Worm (Caenorhabditis elegans) whole organism, L2 larva: ENCODE data around the gene F48E8.4.
A peak's percentile ranks its signal among the peaks of the same experiment; 100 is the strongest.

Experiments used
- C34F6.9 ChIP-seq: fragments of 150-350 bp; optimal IDR thresholded peaks from 2 replicates; lab custom pipeline; 2014; ENCODE audit warnings: missing biosample characterization, missing genetic modification characterization
- F13H6.1 ChIP-seq: sonication (generic microtip); optimal IDR thresholded peaks from 2 replicates; lab custom pipeline; 2016; ENCODE audit warnings: missing genetic modification characterization, missing compliant biosample characterization
- R02D3.7 ChIP-seq: fragments of 150-350 bp; optimal IDR thresholded peaks from 2 replicates; lab custom pipeline; 2014; ENCODE audit warnings: missing biosample characterization, missing genetic modification characterization
- Y55F3AM.14 ChIP-seq: fragments of 200-800 bp; sonication (Bioruptor generic); optimal IDR thresholded peaks from 2 replicates; lab custom pipeline; 2018; ENCODE audit warnings: mild to moderate bottlenecking, missing genetic modification characterization, missing compliant biosample characterization
- ZK546.5 ChIP-seq: sonication (generic microtip); optimal IDR thresholded peaks from 2 replicates; lab custom pipeline; 2017; ENCODE audit warnings: missing biosample characterization, missing genetic modification characterization
- alr-1 ChIP-seq: fragments of 150-350 bp; optimal IDR thresholded peaks from 2 replicates; lab custom pipeline; 2014; ENCODE audit warnings: missing biosample characterization, missing genetic modification characterization
- blmp-1 ChIP-seq: sonication (generic microtip); optimal IDR thresholded peaks from 2 replicates; lab custom pipeline; 2017; ENCODE audit warnings: missing genetic modification characterization, mild to moderate bottlenecking, missing compliant biosample characterization, antibody characterized with exemption, moderate library complexity; ENCODE audit not compliant: insufficient read depth
- crh-2 ChIP-seq: sonication (generic microtip); optimal IDR thresholded peaks from 2 replicates; lab custom pipeline; 2017; ENCODE audit warnings: missing biosample characterization, missing genetic modification characterization
- egl-27 ChIP-seq: sonication (generic microtip); optimal IDR thresholded peaks from 3 replicates; lab custom pipeline; 2017; ENCODE audit warnings: missing biosample characterization, missing genetic modification reagents, missing genetic modification characterization
- elt-1 ChIP-seq: fragments of 150-350 bp; optimal IDR thresholded peaks from 2 replicates; lab custom pipeline; 2014; ENCODE audit warnings: missing biosample characterization, missing genetic modification characterization
- fos-1 ChIP-seq: fragments of 150-350 bp; optimal IDR thresholded peaks from 2 replicates; lab custom pipeline; 2014; ENCODE audit warnings: missing biosample characterization, missing genetic modification characterization
- lin-13 ChIP-seq: fragments of 150-350 bp; optimal IDR thresholded peaks from 2 replicates; lab custom pipeline; 2014; ENCODE audit warnings: missing biosample characterization, missing genetic modification reagents, missing genetic modification characterization
- lsy-2 ChIP-seq, 2 experiments: fragments of 150-350 bp in 1 of 2; sonication (generic microtip) in 1 of 2; optimal IDR thresholded peaks; 2 replicates each; lab custom pipeline; 2014 to 2017; ENCODE audit warnings: missing biosample characterization in 2 of 2, missing genetic modification characterization in 2 of 2
- mdl-1 ChIP-seq, 2 experiments: fragments of 150-350 bp in 1 of 2; sonication (generic microtip) in 1 of 2; optimal IDR thresholded peaks; 2 replicates each; lab custom pipeline; 2017; ENCODE audit warnings: missing biosample characterization in 2 of 2, missing genetic modification characterization in 2 of 2
- nhr-10 ChIP-seq: sonication (generic microtip); optimal IDR thresholded peaks from 2 replicates; lab custom pipeline; 2017; ENCODE audit warnings: missing biosample characterization, missing genetic modification characterization
- nhr-12 ChIP-seq: fragments of 150-350 bp; optimal IDR thresholded peaks from 2 replicates; lab custom pipeline; 2014; ENCODE audit warnings: missing biosample characterization, missing genetic modification characterization
- nhr-129 ChIP-seq: fragments of 150-350 bp; optimal IDR thresholded peaks from 2 replicates; lab custom pipeline; 2014; ENCODE audit warnings: missing biosample characterization, missing genetic modification characterization
- nhr-21 ChIP-seq: fragments of 150-350 bp; optimal IDR thresholded peaks from 2 replicates; lab custom pipeline; 2014; ENCODE audit warnings: missing biosample characterization, missing genetic modification characterization
- nhr-23 ChIP-seq: fragments of 150-350 bp; optimal IDR thresholded peaks from 2 replicates; lab custom pipeline; 2014; ENCODE audit warnings: missing biosample characterization, missing genetic modification reagents, missing genetic modification characterization
- nhr-25 ChIP-seq: fragments of 150-350 bp; sonication (generic microtip); optimal IDR thresholded peaks from 3 replicates; lab custom pipeline; 2014; ENCODE audit warnings: missing biosample characterization, missing genetic modification characterization
- nhr-77 ChIP-seq: fragments of 150-350 bp; optimal IDR thresholded peaks from 2 replicates; lab custom pipeline; 2014; ENCODE audit warnings: missing biosample characterization, missing genetic modification characterization
- peb-1 ChIP-seq: fragments of 150-350 bp; optimal IDR thresholded peaks from 2 replicates; lab custom pipeline; 2014; ENCODE audit warnings: missing biosample characterization, missing genetic modification characterization
- skn-1 ChIP-seq: sonication (generic microtip); optimal IDR thresholded peaks from 2 replicates; lab custom pipeline; 2017; ENCODE audit warnings: missing biosample characterization, missing genetic modification characterization
- sma-3 ChIP-seq: sonication (generic microtip); optimal IDR thresholded peaks from 2 replicates; lab custom pipeline; 2016; ENCODE audit warnings: missing genetic modification reagents, missing genetic modification characterization, missing compliant biosample characterization
- sma-9 ChIP-seq, 2 experiments: fragments of 150-350 bp in 1 of 2; sonication (generic microtip) in 1 of 2; optimal IDR thresholded peaks; 2 replicates each; lab custom pipeline; 2014 to 2016; ENCODE audit warnings: missing genetic modification characterization in 2 of 2, mild to moderate bottlenecking in 1 of 2, missing biosample characterization in 1 of 2, missing compliant biosample characterization in 1 of 2, missing genetic modification reagents in 1 of 2, moderate library complexity in 1 of 2
- snpc-4 ChIP-seq: fragments of 150-350 bp; optimal IDR thresholded peaks from 2 replicates; lab custom pipeline; 2014; ENCODE audit warnings: missing biosample characterization, missing genetic modification characterization
- unc-62 ChIP-seq: fragments of 150-350 bp; optimal IDR thresholded peaks from 2 replicates; lab custom pipeline; 2014; ENCODE audit warnings: missing biosample characterization, missing genetic modification reagents, missing genetic modification characterization
- zag-1 ChIP-seq: fragments of 150-350 bp; optimal IDR thresholded peaks from 2 replicates; lab custom pipeline; 2014; ENCODE audit warnings: missing biosample characterization, missing genetic modification characterization
- ztf-1 ChIP-seq: fragments of 200-800 bp; sonication (Bioruptor generic); conservative IDR thresholded peaks from 2 replicates; pipeline ENCODE4 v1.3.6; 2022; ENCODE audit warnings: missing genetic modification characterization, missing compliant biosample characterization
- ztf-11 ChIP-seq: sonication (generic microtip); optimal IDR thresholded peaks from 2 replicates; lab custom pipeline; 2017; ENCODE audit warnings: missing biosample characterization, missing genetic modification characterization
- ztf-4 ChIP-seq: fragments of 150-350 bp; optimal IDR thresholded peaks from 2 replicates; lab custom pipeline; 2014; ENCODE audit warnings: missing biosample characterization, missing genetic modification characterization

Gene F48E8.4

DNA sequence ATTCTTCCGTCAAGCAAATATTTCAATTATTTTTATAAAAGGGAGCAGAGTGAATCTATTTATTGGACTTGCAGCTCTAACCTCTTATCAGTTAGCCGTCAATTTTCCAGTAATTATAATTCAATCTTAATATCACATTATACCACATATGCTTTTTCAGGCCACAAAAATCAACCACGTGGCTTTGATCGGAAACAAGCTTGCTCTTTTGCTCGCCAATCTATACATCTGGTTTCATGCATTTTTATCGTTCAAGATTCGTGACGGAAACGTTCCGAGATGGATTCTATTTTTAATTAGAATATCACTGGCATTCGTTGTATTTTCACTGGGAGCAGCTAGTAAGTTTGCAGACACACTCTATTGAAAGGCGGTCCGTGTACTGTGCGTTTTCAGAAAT is 46.3 kb upstream of the F48E8.4 start:
- TF ChIP-seq F13H6.1 (tag; lab: Kevin White, UChicago) = no peak
- no peak for TF ChIP-seq sma-9 (GFP tag; optimal IDR thresholded peaks at IDR 0.05; lab: Kevin White, UChicago)
- no peak for TF ChIP-seq sma-9 (tag; optimal IDR thresholded peaks at IDR 0.05; lab: Kevin White, UChicago)
- TF ChIP-seq nhr-129 (tag; lab: Kevin White, UChicago) = no peak
- TF ChIP-seq, all 48 proteins: peak for 0

DNA sequence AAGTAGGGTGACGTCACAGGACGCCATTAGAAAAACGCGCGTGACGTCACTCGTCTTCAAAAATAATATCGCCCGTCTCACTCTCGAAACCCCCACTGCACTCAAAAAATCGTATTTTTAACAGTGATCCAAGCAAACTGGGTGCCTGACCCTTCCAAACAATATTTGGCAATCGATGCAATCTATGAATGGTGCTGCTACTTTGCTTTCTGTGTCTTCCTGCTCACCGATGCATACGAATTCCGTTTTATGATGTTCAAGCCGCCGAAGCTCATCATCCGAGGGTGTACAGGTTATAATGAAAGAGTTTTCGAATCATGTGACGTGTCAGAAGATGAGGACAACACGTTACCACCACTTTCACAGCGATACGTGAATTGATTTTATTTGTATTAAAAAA is 45.8 kb upstream of the F48E8.4 start, which contains the start of gene W03A5.1:
W03A5.1 (plus strand) TSS at position 301 of the 400 bp plus-strand sequence.
- no peak for TF ChIP-seq skn-1 (tag; lab: Kevin White, UChicago)
- no peak for TF ChIP-seq nhr-25 (tag; lab: Kevin White, UChicago)
- TF ChIP-seq sma-3 (GFP tag; lab: Kevin White, UChicago) = no peak
- no peak for TF ChIP-seq crh-2
- TF ChIP-seq ztf-1 (GFP tag; lab: Robert Waterston, UW) = no peak
- no peak for TF ChIP-seq zag-1
- TF ChIP-seq mdl-1 (tag; optimal IDR thresholded peaks at IDR 0.05; lab: Kevin White, UChicago) = no peak
- TF ChIP-seq C34F6.9 = no peak
- no peak for TF ChIP-seq nhr-21
- no peak for TF ChIP-seq nhr-129 (tag; lab: Kevin White, UChicago)
- TF ChIP-seq nhr-23 (tag; lab: Kevin White, UChicago) = no peak

DNA sequence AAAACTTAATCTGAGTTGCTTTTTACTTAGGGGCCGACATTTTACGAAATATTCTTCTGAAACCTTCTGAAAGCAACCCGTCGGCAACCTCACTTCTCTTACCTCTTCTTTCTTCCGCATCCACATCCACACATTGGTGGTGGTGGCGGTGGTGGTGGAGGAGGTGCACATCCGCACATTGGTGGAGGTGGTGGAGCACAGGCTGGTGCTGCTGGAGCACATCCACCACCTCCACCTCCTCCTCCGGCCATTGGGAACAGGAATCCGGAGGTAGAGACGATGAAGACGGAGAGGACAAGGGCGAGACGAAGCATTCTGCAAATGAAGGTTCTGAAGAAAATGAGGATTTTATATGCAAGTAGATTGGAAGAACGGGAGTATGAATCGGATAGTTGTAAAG is 39.7 kb upstream of the F48E8.4 start, which contains the start of gene grl-22:
grl-22 (minus strand) TSS at position 332 of the 400 bp plus-strand sequence.
- TF ChIP-seq mdl-1 (tag; optimal IDR thresholded peaks at IDR 0.05; lab: Kevin White, UChicago) = no peak
- no peak for TF ChIP-seq egl-27 (tag; lab: Kevin White, UChicago)
- no peak for TF ChIP-seq sma-9 (GFP tag; optimal IDR thresholded peaks at IDR 0.05; lab: Kevin White, UChicago)
- TF ChIP-seq sma-9 (tag; optimal IDR thresholded peaks at IDR 0.05; lab: Kevin White, UChicago) = no peak
- TF ChIP-seq nhr-77 (tag; lab: Kevin White, UChicago) = no peak
- no peak for TF ChIP-seq ztf-11
- TF ChIP-seq ztf-1 (GFP tag; lab: Robert Waterston, UW) = no peak
- no peak for TF ChIP-seq alr-1 (tag; lab: Kevin White, UChicago)
- TF ChIP-seq nhr-10 (tag; lab: Kevin White, UChicago) = no peak
- no peak for TF ChIP-seq snpc-4 (tag; lab: Kevin White, UChicago)
- TF ChIP-seq R02D3.7 (tag; lab: Kevin White, UChicago) = no peak
- TF ChIP-seq peb-1 = no peak
- no peak for TF ChIP-seq unc-62
- TF ChIP-seq ztf-4 = no peak
- TF ChIP-seq nhr-12 (tag; lab: Kevin White, UChicago) = no peak
- TF ChIP-seq blmp-1 (tag; lab: Kevin White, UChicago) = no peak
- no peak for TF ChIP-seq nhr-129 (tag; lab: Kevin White, UChicago)
- no peak for TF ChIP-seq fos-1

DNA sequence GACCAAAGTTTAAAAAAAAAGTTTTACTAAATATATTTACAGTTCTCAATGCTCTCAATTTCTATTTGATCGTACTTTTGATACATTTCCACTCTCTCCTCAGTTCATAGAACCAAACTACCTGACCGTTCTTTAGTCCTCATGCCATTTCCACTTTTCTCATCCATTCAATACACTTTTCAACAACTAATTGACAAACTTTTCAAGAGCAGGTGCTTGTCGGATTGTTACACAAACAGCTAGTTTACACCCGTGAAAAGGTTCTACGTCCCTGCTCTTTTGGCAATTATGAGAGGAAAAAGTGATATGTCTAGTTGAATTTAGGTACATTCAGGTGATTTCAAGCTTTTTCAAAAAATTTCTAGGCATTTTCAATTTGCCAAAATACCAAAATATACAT is 35.5 kb upstream of the F48E8.4 start:
- TF ChIP-seq nhr-25 (tag; lab: Kevin White, UChicago) (no peak), ZK546.5 (tag; lab: Kevin White, UChicago) (no peak), lin-13 (no peak), lsy-2 (tag; optimal IDR thresholded peaks at IDR 0.05; lab: Kevin White, UChicago) (peak in 1 of 2 experiments; percentile 25), elt-1 (no peak), sma-9 (GFP tag; optimal IDR thresholded peaks at IDR 0.05; lab: Kevin White, UChicago) (peak; percentile 35), sma-9 (tag; optimal IDR thresholded peaks at IDR 0.05; lab: Kevin White, UChicago) (no peak), nhr-129 (tag; lab: Kevin White, UChicago) (peak; percentile 23)

DNA sequence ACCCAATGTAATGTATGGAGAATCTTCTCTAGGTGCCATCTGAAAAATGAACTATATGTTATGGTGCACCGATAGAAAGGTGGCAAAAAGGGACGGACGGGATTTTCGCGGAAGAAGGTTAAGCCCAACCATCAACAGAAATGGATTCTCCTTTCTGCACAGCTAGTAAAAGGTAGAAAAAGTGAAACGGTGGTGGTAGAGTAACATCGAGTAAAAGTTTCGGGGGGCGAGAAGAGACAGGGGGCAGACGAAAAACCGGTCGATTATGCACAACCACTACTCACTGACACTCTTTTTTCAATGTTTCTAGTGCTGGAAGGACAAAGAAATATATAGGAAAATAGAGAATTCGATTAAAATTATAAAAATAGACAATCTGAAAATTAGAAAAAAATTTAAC is 33.9 kb upstream of the F48E8.4 start:
- TF ChIP-seq egl-27 (tag; lab: Kevin White, UChicago) = no peak
- TF ChIP-seq blmp-1 (tag; lab: Kevin White, UChicago) = peak; percentile 63
- no peak for TF ChIP-seq Y55F3AM.14 (GFP tag; lab: Kevin White, UChicago)
- no peak for TF ChIP-seq ZK546.5 (tag; lab: Kevin White, UChicago)

DNA sequence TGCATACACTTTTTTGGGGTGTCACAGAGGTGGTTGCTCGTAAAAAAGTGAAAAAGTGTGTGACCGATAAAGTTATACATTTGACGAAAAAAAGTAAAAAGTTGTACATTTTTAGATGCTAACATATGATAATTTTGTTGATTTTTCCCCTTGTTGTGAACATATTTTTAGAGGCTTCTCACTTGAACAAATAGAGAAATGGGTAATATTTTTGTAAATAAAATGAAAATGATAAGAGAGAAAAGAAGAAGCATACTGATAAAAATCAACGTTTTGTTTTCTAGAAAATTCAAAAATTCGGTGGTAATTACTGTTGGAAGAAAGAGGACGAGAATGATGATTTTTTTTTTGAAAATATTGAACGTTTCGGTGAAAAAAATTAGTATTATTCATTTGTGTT is 33.1 kb upstream of the F48E8.4 start:
- no peak for TF ChIP-seq peb-1
- TF ChIP-seq fos-1 = peak; percentile 26
